Worm (Caenorhabditis elegans) whole organism, midembryonic: ENCODE measurements around the gene R07E3.6.

Experiments used
- cog-1 ChIP-seq: sonication (generic microtip); optimal IDR thresholded peaks from 2 replicates; lab custom pipeline; 2016; ENCODE audit warnings: missing genetic modification characterization, missing compliant biosample characterization
- tab-1 ChIP-seq: fragments of 200-800 bp; sonication (Bioruptor generic); IDR thresholded peaks from 2 replicates; pipeline ENCODE4 v1.3.6; 2022; ENCODE audit warnings: missing genetic modification characterization, missing compliant biosample characterization

- peak; percentile 20 for TF ChIP-seq cog-1 (tag; lab: Kevin White, UChicago)
- no peak for TF ChIP-seq tab-1
These were observed 14.6 kb downstream of the R07E3.6 start for ce11 chrX:10332035-10332614.
